Worm (Caenorhabditis elegans) whole organism, L2 larva: ENCODE data around the gene acp-1.

Experiments
- F13H6.1 ChIP-seq: sonication (generic microtip); optimal IDR thresholded peaks from 2 replicates; lab custom pipeline; 2016; ENCODE audit warnings: missing genetic modification characterization, missing compliant biosample characterization
- Y55F3AM.14 ChIP-seq: fragments of 200-800 bp; sonication (Bioruptor generic); optimal IDR thresholded peaks from 2 replicates; lab custom pipeline; 2018; ENCODE audit warnings: mild to moderate bottlenecking, missing genetic modification characterization, missing compliant biosample characterization
- ZK546.5 ChIP-seq: sonication (generic microtip); optimal IDR thresholded peaks from 2 replicates; lab custom pipeline; 2017; ENCODE audit warnings: missing biosample characterization, missing genetic modification characterization
- alr-1 ChIP-seq: fragments of 150-350 bp; optimal IDR thresholded peaks from 2 replicates; lab custom pipeline; 2014; ENCODE audit warnings: missing biosample characterization, missing genetic modification characterization
- aly-2 ChIP-seq: fragments of 150-350 bp; optimal IDR thresholded peaks from 2 replicates; lab custom pipeline; 2014; ENCODE audit warnings: missing biosample characterization, missing genetic modification characterization
- ama-1 ChIP-seq: fragments of 150-350 bp; optimal IDR thresholded peaks from 2 replicates; lab custom pipeline; 2018; ENCODE audit warnings: inconsistent platforms
- ceh-16 ChIP-seq: fragments of 150-350 bp; optimal IDR thresholded peaks from 2 replicates; lab custom pipeline; 2014; ENCODE audit warnings: missing biosample characterization, missing genetic modification characterization
- ceh-82 ChIP-seq: fragments of 150-350 bp; optimal IDR thresholded peaks from 2 replicates; lab custom pipeline; 2014; ENCODE audit warnings: missing biosample characterization, missing genetic modification characterization
- crh-2 ChIP-seq: sonication (generic microtip); optimal IDR thresholded peaks from 2 replicates; lab custom pipeline; 2017; ENCODE audit warnings: missing biosample characterization, missing genetic modification characterization
- dmd-4 ChIP-seq: sonication (generic microtip); optimal IDR thresholded peaks from 2 replicates; lab custom pipeline; 2017; ENCODE audit warnings: missing biosample characterization, missing genetic modification characterization
- egl-27 ChIP-seq: sonication (generic microtip); optimal IDR thresholded peaks from 3 replicates; lab custom pipeline; 2017; ENCODE audit warnings: missing biosample characterization, missing genetic modification reagents, missing genetic modification characterization
- fos-1 ChIP-seq: fragments of 150-350 bp; optimal IDR thresholded peaks from 2 replicates; lab custom pipeline; 2014; ENCODE audit warnings: missing biosample characterization, missing genetic modification characterization
- gmeb-1 ChIP-seq: fragments of 150-350 bp; optimal IDR thresholded peaks from 2 replicates; lab custom pipeline; 2014; ENCODE audit warnings: missing biosample characterization, missing genetic modification characterization
- lin-13 ChIP-seq: fragments of 150-350 bp; optimal IDR thresholded peaks from 2 replicates; lab custom pipeline; 2014; ENCODE audit warnings: missing biosample characterization, missing genetic modification reagents, missing genetic modification characterization
- lsy-2 ChIP-seq, 2 experiments: fragments of 150-350 bp in 1 of 2; sonication (generic microtip) in 1 of 2; optimal IDR thresholded peaks; 2 replicates each; lab custom pipeline; 2014 to 2017; ENCODE audit warnings: missing biosample characterization in 2 of 2, missing genetic modification characterization in 2 of 2
- mbf-1 ChIP-seq: sonication (generic microtip); optimal IDR thresholded peaks from 2 replicates; lab custom pipeline; 2017; ENCODE audit warnings: missing biosample characterization, missing genetic modification characterization
- mdl-1 ChIP-seq, 2 experiments: fragments of 150-350 bp in 1 of 2; sonication (generic microtip) in 1 of 2; optimal IDR thresholded peaks; 2 replicates each; lab custom pipeline; 2017; ENCODE audit warnings: missing biosample characterization in 2 of 2, missing genetic modification characterization in 2 of 2
- nhr-10 ChIP-seq: sonication (generic microtip); optimal IDR thresholded peaks from 2 replicates; lab custom pipeline; 2017; ENCODE audit warnings: missing biosample characterization, missing genetic modification characterization
- nhr-11 ChIP-seq: fragments of 150-350 bp; optimal IDR thresholded peaks from 2 replicates; lab custom pipeline; 2014; ENCODE audit warnings: missing biosample characterization, missing genetic modification characterization
- nhr-12 ChIP-seq: fragments of 150-350 bp; optimal IDR thresholded peaks from 2 replicates; lab custom pipeline; 2014; ENCODE audit warnings: missing biosample characterization, missing genetic modification characterization
- nhr-21 ChIP-seq: fragments of 150-350 bp; optimal IDR thresholded peaks from 2 replicates; lab custom pipeline; 2014; ENCODE audit warnings: missing biosample characterization, missing genetic modification characterization
- nhr-23 ChIP-seq: fragments of 150-350 bp; optimal IDR thresholded peaks from 2 replicates; lab custom pipeline; 2014; ENCODE audit warnings: missing biosample characterization, missing genetic modification reagents, missing genetic modification characterization
- nhr-237 ChIP-seq: fragments of 150-350 bp; optimal IDR thresholded peaks from 2 replicates; lab custom pipeline; 2014; ENCODE audit warnings: missing biosample characterization, missing genetic modification characterization
- nhr-6 ChIP-seq: fragments of 150-350 bp; optimal IDR thresholded peaks from 2 replicates; lab custom pipeline; 2014; ENCODE audit warnings: missing biosample characterization, missing genetic modification characterization
- nhr-77 ChIP-seq: fragments of 150-350 bp; optimal IDR thresholded peaks from 2 replicates; lab custom pipeline; 2014; ENCODE audit warnings: missing biosample characterization, missing genetic modification characterization
- peb-1 ChIP-seq: fragments of 150-350 bp; optimal IDR thresholded peaks from 2 replicates; lab custom pipeline; 2014; ENCODE audit warnings: missing biosample characterization, missing genetic modification characterization
- sma-9 ChIP-seq, 2 experiments: fragments of 150-350 bp in 1 of 2; sonication (generic microtip) in 1 of 2; optimal IDR thresholded peaks; 2 replicates each; lab custom pipeline; 2014 to 2016; ENCODE audit warnings: missing genetic modification characterization in 2 of 2, mild to moderate bottlenecking in 1 of 2, missing biosample characterization in 1 of 2, missing compliant biosample characterization in 1 of 2, missing genetic modification reagents in 1 of 2, moderate library complexity in 1 of 2
- snpc-4 ChIP-seq: fragments of 150-350 bp; optimal IDR thresholded peaks from 2 replicates; lab custom pipeline; 2014; ENCODE audit warnings: missing biosample characterization, missing genetic modification characterization
- unc-39 ChIP-seq: fragments of 150-350 bp; optimal IDR thresholded peaks from 2 replicates; lab custom pipeline; 2014; ENCODE audit warnings: missing biosample characterization, missing genetic modification characterization
- unc-55 ChIP-seq: fragments of 150-350 bp; sonication (generic microtip); optimal IDR thresholded peaks from 3 replicates; lab custom pipeline; 2014; ENCODE audit warnings: missing biosample characterization, missing genetic modification reagents, missing genetic modification characterization
- zag-1 ChIP-seq: fragments of 150-350 bp; optimal IDR thresholded peaks from 2 replicates; lab custom pipeline; 2014; ENCODE audit warnings: missing biosample characterization, missing genetic modification characterization

The acp-1 gene

ce11 chrX:3371264-3371663, 14.0 kb downstream of the acp-1 start (continued):
- TF ChIP-seq nhr-23 (no peak), fos-1 (peak; percentile 48), Y55F3AM.14 (GFP tag; lab: Kevin White, UChicago) (peak; percentile 66), unc-39 (tag; lab: Kevin White, UChicago) (no peak), nhr-21 (tag; lab: Kevin White, UChicago) (peak; percentile 78), lin-13 (peak; percentile 38), nhr-6 (tag; lab: Kevin White, UChicago) (peak; percentile 4), egl-27 (peak; percentile 34), zag-1 (tag; lab: Kevin White, UChicago) (no peak), lsy-2 (tag; optimal IDR thresholded peaks at IDR 0.05; lab: Kevin White, UChicago) (peak in 1 of 2 experiments; percentile 32), gmeb-1 (tag; lab: Kevin White, UChicago) (peak; percentile 64), ZK546.5 (tag; lab: Kevin White, UChicago) (no peak), snpc-4 (tag; lab: Kevin White, UChicago) (peak; percentile 33), F13H6.1 (tag; lab: Kevin White, UChicago) (peak; percentile 67), ama-1 (no peak), aly-2 (tag; lab: Kevin White, UChicago) (no peak)

ce11 chrX:3369442-3369841, 15.8 kb downstream of the acp-1 start:
- no peak for TF ChIP-seq mbf-1
- no peak for TF ChIP-seq mdl-1 (tag; optimal IDR thresholded peaks at IDR 0.05; lab: Kevin White, UChicago)
- no peak for TF ChIP-seq zag-1 (tag; lab: Kevin White, UChicago)
- no peak for TF ChIP-seq peb-1 (tag; lab: Kevin White, UChicago)
- no peak for TF ChIP-seq alr-1 (tag; lab: Kevin White, UChicago)
- no peak for TF ChIP-seq nhr-11 (tag; lab: Kevin White, UChicago)
- TF ChIP-seq ZK546.5 (tag; lab: Kevin White, UChicago) = no peak
- no peak for TF ChIP-seq lsy-2 (tag; optimal IDR thresholded peaks at IDR 0.05; lab: Kevin White, UChicago)

ce11 chrX:3368659-3369058, 16.6 kb downstream of the acp-1 start, which contains the start of gene ZK563.2:
Gene ZK563.2, plus strand, starts transcription at chrX:3368959.
- TF ChIP-seq zag-1 (tag; lab: Kevin White, UChicago) = no peak
- no peak for TF ChIP-seq mdl-1 (tag; optimal IDR thresholded peaks at IDR 0.05; lab: Kevin White, UChicago)
- no peak for TF ChIP-seq unc-55 (GFP tag; lab: Kevin White, UChicago)
- no peak for TF ChIP-seq crh-2 (tag; lab: Kevin White, UChicago)
- no peak for TF ChIP-seq fos-1
- TF ChIP-seq lin-13 = no peak
- no peak for TF ChIP-seq F13H6.1 (tag; lab: Kevin White, UChicago)
- no peak for TF ChIP-seq ceh-16 (tag; lab: Kevin White, UChicago)
- no peak for TF ChIP-seq nhr-10
- no peak for TF ChIP-seq nhr-77 (tag; lab: Kevin White, UChicago)
- no peak for TF ChIP-seq gmeb-1 (tag; lab: Kevin White, UChicago)
- TF ChIP-seq sma-9 (GFP tag; optimal IDR thresholded peaks at IDR 0.05; lab: Kevin White, UChicago) = no peak
- no peak for TF ChIP-seq sma-9 (tag; optimal IDR thresholded peaks at IDR 0.05; lab: Kevin White, UChicago)
- TF ChIP-seq nhr-23 = no peak
- TF ChIP-seq nhr-11 (tag; lab: Kevin White, UChicago) = no peak
- TF ChIP-seq nhr-21 (tag; lab: Kevin White, UChicago) = no peak
- TF ChIP-seq aly-2 (tag; lab: Kevin White, UChicago) = no peak

ce11 chrX:3366782-3367181, 18.5 kb downstream of the acp-1 start:
- no peak for TF ChIP-seq mbf-1
- no peak for TF ChIP-seq gmeb-1 (tag; lab: Kevin White, UChicago)
- TF ChIP-seq, all 48 proteins: peak for 0

ce11 chrX:3362378-3362777, 22.9 kb downstream of the acp-1 start, which contains the start of gene dhs-26:
Gene dhs-26, minus strand, starts transcription at chrX:3362493.
- TF ChIP-seq alr-1 (tag; lab: Kevin White, UChicago) (no peak), nhr-12 (tag; lab: Kevin White, UChicago) (no peak), nhr-21 (tag; lab: Kevin White, UChicago) (no peak), ceh-82 (tag; lab: Kevin White, UChicago) (no peak), snpc-4 (tag; lab: Kevin White, UChicago) (no peak), lin-13 (no peak), nhr-237 (no peak), dmd-4 (tag; lab: Kevin White, UChicago) (no peak), unc-55 (GFP tag; lab: Kevin White, UChicago) (no peak), fos-1 (no peak), aly-2 (tag; lab: Kevin White, UChicago) (no peak), crh-2 (tag; lab: Kevin White, UChicago) (no peak)
